Worm (Caenorhabditis elegans) whole organism, mixed stage, embryonic: ENCODE measurements around the gene lst-6.

Experiments
- M03D4.4 ChIP-seq: sonication (generic microtip); optimal IDR thresholded peaks from 2 replicates; lab custom pipeline; 2017; ENCODE audit warnings: mild to moderate bottlenecking, missing genetic modification characterization, missing compliant biosample characterization
- ces-1 ChIP-seq: fragments of 150-350 bp; optimal IDR thresholded peaks from 2 replicates; lab custom pipeline; 2014; ENCODE audit warnings: missing biosample characterization, missing genetic modification reagents, missing genetic modification characterization
- ham-2 ChIP-seq: fragments of 200-800 bp; sonication (Bioruptor generic); optimal IDR thresholded peaks from 2 replicates; lab custom pipeline; 2018; ENCODE audit warnings: mild to moderate bottlenecking, missing genetic modification characterization, missing compliant biosample characterization
- lsy-2 ChIP-seq: fragments of 150-350 bp; optimal IDR thresholded peaks from 2 replicates; lab custom pipeline; 2014; ENCODE audit warnings: missing biosample characterization, missing genetic modification characterization
- nhr-12 ChIP-seq: fragments of 150-350 bp; optimal IDR thresholded peaks from 2 replicates; lab custom pipeline; 2014; ENCODE audit warnings: missing biosample characterization, missing genetic modification characterization
- nhr-2 ChIP-seq: fragments of 150-350 bp; optimal IDR thresholded peaks from 2 replicates; lab custom pipeline; 2014; ENCODE audit warnings: missing biosample characterization, missing genetic modification characterization
- nhr-237 ChIP-seq: fragments of 150-350 bp; optimal IDR thresholded peaks from 2 replicates; lab custom pipeline; 2014; ENCODE audit warnings: missing biosample characterization, missing genetic modification characterization
- snpc-4 ChIP-seq: fragments of 150-350 bp; optimal IDR thresholded peaks from 2 replicates; lab custom pipeline; 2014; ENCODE audit warnings: missing biosample characterization, missing genetic modification characterization
- sptf-1 ChIP-seq: sonication (generic microtip); optimal IDR thresholded peaks from 2 replicates; lab custom pipeline; 2017; ENCODE audit warnings: mild to moderate bottlenecking, missing genetic modification characterization, moderate library complexity, missing compliant biosample characterization
- unc-62 ChIP-seq: fragments of 150-350 bp; optimal IDR thresholded peaks from 2 replicates; lab custom pipeline; 2014; ENCODE audit warnings: missing biosample characterization, missing genetic modification reagents, missing genetic modification characterization
- ztf-11 ChIP-seq: fragments of 150-350 bp; optimal IDR thresholded peaks from 2 replicates; lab custom pipeline; 2014; ENCODE audit warnings: missing biosample characterization, missing genetic modification characterization

DNA sequence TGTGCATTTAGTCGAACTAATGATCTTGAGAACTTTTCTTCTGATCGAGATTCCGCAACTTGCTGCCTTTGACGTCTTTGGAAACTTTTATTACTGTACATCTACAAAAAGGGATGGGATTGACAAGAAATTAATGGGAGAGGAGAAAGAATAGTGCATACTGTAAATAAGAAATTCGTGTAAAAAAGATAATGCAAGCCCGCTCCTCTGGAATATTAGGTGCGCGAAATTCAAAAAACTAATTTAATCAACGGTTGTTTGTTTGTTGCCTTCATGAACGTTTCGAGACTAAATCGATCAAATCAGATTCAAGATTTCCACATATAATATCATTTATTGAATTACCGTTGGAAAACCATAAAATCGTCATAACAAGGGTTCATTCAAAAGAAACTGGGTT is 47.6 kb upstream of the lst-6 start, which contains the start of gene him-14:
- TF ChIP-seq ztf-11 (no peak), nhr-2 (tag; lab: Kevin White, UChicago) (no peak), ces-1 (GFP tag; lab: Kevin White, UChicago) (no peak), unc-62 (GFP tag; lab: Kevin White, UChicago) (no peak), lsy-2 (tag; lab: Kevin White, UChicago) (no peak), ham-2 (GFP tag; lab: Kevin White, UChicago) (no peak), snpc-4 (tag; lab: Kevin White, UChicago) (no peak), nhr-12 (tag; lab: Kevin White, UChicago) (no peak), nhr-237 (tag; lab: Kevin White, UChicago) (no peak), sptf-1 (tag; lab: Kevin White, UChicago) (no peak), M03D4.4 (tag; lab: Kevin White, UChicago) (no peak)
